Fruit fly (Drosophila melanogaster) whole organism, larva: Measurements from ENCODE around the gene CG8176.
A peak's percentile ranks its signal among the peaks of the same experiment; 100 is the strongest.

Source experiments
- noc ChIP-seq: fragments of 200-800 bp; sonication (Bioruptor generic); optimal IDR thresholded peaks from 3 replicates; lab custom pipeline; 2019; ENCODE audit warnings: missing biosample characterization, mild to moderate bottlenecking, missing genetic modification characterization, moderate library complexity

Gene CG8176

dm6 chr3R:9515860-9516344 lies at the start of gene CG8176, which contains the start of the genes mRpL47 and Kdm3:
Gene CG8176 (plus strand): TSS chr3R:9516007.
Gene mRpL47 (minus strand): TSS chr3R:9515908.
Gene Kdm3 (plus strand): TSS chr3R:9516007.
- peak; percentile 42 for TF ChIP-seq noc (tag; lab: Kevin White, UChicago)

DNA sequence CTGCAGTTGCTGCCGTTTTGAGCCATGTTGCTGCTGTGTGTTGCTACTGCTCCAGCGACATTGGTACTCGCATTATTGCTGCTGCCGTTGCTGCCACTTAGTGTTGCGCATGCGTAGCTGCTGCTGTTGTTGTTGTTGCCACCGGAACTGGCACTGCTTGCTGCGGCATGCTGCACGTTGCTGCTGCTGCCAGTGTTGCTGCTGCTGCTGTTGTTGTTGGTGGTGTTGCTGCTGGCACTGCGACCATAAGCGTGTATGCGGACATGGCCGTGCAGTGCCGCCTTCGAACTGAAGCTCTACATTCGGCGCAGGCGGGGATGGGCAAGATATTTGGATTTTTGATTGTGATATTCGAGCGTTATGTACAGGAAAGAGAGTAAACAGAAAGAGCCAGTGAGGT lies 47.7 kb upstream of the CG8176 start:
- no peak for TF ChIP-seq noc (tag; lab: Kevin White, UChicago)

DNA sequence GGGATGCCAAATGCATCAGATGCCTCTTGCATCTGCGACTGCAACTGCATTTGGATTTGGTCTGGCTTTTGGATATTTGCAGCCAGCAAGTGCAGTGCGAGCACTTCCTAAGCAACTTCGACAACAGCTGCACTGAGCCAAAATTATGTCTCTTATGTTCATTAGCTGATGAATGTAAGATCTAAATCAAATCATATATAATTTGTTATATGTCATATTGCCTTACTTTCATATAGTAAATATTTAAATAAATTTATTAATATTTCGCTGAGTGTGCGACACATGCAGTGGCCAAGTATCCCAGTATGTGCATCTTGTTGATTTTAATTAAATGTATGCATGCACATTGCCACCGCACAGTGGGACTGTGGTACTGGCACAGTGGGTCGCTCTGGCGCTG lies 35.4 kb upstream of the CG8176 start:
- no peak for TF ChIP-seq noc (tag; lab: Kevin White, UChicago)

dm6 chr3R:9487561-9487960 lies 28.2 kb upstream of the CG8176 start:
- no peak for TF ChIP-seq noc (tag; lab: Kevin White, UChicago)

DNA sequence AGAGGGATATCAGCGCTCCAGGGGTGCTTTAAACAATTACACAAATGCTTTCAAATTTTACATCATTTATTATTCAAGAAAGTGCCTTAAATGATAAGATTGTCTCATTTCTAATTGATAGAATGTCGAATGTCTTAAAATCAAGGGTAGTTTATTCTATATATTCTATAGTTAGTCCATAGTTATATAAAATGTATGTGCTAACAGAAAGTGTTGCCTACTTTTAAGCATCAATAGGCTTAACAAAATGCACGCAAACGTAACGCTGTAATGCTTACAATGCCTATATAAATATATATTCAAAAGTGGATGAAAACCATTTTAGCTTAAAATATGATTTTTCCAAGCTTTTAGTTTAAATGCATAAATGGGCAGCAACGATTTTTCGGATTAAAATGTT lies 27.8 kb upstream of the CG8176 start:
- TF ChIP-seq noc (tag; lab: Kevin White, UChicago) = no peak

dm6 chr3R:9488493-9488892 lies 27.3 kb upstream of the CG8176 start:
- TF ChIP-seq noc (tag; lab: Kevin White, UChicago) = no peak

DNA sequence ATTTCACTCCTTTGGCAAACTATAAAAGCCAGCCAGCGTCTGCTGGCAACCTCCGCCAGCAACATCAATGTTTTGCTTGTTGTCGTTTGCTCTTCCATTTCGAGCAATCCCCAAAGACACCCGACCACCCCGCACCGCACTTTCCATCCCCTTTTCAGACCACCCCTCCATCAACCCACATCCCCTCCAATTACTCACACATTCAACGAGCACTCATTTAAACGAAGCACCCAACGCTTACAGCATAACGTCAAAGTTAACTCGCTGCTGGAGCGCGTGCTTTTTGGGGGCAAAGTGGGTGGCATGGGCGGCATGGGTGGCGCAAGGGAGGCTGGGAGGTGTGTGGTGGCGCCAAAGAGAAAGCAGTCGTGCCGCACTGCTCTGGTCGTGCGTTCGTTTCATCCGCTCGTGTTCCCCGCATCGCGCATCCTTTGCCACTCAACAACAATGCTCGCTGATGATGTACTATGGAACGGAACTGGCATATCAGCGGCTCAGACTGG lies 24.7 kb upstream of the CG8176 start:
- TF ChIP-seq noc (tag; lab: Kevin White, UChicago) = no peak

DNA sequence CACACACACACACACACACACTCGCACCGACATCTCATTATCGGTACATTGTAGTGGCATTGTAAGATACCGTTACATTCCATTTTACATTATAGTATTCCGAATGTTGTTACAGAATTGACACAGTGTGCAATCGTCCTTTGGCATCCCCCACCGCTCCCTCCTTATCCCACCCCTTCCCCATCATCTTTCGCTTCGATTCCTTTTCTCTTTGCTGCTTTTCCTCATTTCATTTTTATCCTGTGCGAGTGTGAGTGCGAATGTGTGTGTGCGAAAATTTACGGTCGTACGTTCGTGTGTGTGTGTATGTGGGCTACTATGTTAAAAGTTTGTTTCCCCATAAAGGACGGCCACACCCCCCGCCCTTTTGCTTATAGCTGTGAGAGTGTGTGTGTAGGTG lies 23.7 kb upstream of the CG8176 start:
- TF ChIP-seq noc (tag; lab: Kevin White, UChicago) = no peak

- peak; percentile 63 for TF ChIP-seq noc (tag; lab: Kevin White, UChicago)
Measured at dm6 chr3R:9493627-9494626, 21.9 kb upstream of the CG8176 start, which contains the start of gene CG16779. Gene CG16779 (minus strand): TSS chr3R:9493677.

DNA sequence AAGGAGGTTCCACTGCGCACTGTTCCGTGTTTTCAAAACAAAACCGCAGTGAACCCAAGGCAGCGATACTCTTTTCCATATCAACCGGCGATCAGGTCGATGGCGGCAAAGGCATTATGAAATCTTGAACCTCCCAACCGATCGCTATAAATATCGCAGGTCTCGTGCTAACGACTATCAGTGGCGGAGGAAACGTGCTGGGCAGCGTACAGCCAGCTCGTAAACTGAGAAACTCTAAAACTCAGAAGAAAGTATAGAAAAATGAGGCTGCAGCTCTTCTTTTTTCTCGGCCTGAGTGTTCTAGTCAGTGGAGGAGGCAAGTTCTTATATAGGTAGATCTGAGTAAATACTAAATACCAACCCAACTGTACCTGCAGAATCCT lies 21.2 kb upstream of the CG8176 start, which contains the start of gene phu:
Gene phu, plus strand, starts transcription at position 175 of the 383 bp plus-strand sequence.
- no peak for TF ChIP-seq noc (tag; lab: Kevin White, UChicago)

dm6 chr3R:9496748-9497147 lies 19.1 kb upstream of the CG8176 start:
- TF ChIP-seq noc (tag; lab: Kevin White, UChicago) = no peak

DNA sequence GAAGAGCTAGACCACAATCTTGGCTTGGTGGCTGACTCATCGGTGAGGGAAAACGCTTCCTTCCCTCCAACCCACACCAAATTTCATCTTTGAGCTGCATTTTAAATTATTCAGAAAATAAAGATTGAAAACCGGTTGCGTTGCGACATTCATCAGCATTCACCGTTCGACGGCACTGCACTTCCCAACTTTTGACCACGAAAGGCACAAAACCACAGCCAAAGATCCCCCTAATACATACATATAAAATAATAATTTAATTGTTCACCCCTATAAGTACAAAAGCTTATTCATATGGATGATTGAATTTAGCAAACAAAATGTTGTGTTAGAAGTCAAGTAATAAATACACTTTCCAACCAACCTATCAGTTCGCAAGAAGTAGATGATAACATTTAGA lies 16.6 kb upstream of the CG8176 start:
- no peak for TF ChIP-seq noc (tag; lab: Kevin White, UChicago)

dm6 chr3R:9500193-9501051 lies 15.4 kb upstream of the CG8176 start:
- TF ChIP-seq noc (tag; lab: Kevin White, UChicago) = peak; percentile 35

DNA sequence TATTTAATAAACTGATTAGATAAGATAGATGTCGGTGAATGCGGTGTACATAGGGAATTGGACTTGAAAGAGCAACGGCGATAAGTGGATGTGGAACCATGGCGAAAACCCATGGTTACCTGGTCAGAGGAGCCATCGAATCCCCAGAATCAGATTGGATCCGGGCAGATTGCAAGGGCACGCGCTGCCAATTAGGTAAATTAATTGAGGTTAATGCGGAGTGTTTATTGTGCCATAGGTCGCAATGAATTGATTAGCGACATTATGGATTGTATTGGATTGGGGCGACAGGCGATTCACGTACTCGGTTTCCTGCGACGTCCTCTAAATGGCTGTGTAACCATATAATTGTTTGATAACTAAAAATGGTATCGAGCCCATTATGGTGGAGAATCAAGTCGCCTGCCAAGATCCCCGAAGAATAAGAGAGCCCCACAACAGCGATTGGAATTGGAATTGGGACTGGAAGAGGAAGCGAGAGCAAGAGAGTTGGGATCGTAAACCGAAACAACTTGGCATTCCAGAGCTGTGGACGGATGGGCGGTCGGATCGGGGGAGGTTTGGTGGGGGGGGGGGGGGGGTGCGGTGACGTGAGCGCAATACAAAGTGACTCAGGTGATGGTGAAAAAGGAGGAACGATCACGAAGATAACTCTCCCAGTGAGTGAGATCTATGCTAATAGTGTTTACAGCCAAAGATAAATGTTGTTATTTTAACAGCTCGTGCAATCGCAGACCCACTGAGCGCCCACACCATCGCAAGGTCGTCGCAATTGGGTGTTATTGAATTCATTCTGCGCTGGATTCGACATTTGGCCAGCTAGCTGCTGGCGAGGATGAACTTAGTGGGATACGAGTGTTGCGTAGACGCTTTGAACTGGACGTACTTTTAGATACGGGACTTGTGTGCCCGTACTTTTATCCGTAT lies 14.1 kb upstream of the CG8176 start:
- no peak for TF ChIP-seq noc (tag; lab: Kevin White, UChicago)
